In the genomic region with DNA sequence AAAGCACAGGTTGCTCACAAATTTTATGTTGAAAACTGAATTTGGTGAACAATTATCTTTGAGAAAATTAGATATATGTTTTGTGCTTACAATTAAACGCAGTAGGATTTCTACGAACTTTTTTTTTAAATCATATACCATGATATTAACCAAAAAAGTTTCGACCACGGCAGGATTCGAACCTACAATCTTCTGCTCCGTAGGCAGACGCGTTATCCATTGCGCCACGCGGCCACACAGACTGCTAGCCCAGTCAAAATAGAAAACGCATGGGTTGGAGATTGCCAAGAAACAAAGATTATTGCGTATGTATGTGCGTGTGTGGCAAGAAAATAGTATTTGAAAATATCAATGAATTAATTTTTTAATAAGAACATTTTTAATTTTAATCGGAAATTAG, we compare ENCODE assay signal across 1 worm cellular context.
TF ChIP-seq lines count a peak whose summit lies in the region.

No protein-coding gene starts in this region.

TF ChIP-seq in whole organism, L4 larva, 104 proteins besides CTCF, POLR2A, EP300 and RAD21 (continued from another document):
- TF ChIP-seq nhr-41 (GFP tag; IDR thresholded peaks at IDR 0.05; lab: Robert Waterston, UW) (0 out of 2 replicates have a peak, but pooled peaks have one; percentile 71), ceh-62 (tag; optimal IDR thresholded peaks at IDR 0.05; lab: Kevin White, UChicago) (no peak), lin-1 (GFP tag; IDR thresholded peaks at IDR 0.05; lab: Robert Waterston, UW) (peak; percentile 91), lin-15B (tag; optimal IDR thresholded peaks at IDR 0.05; lab: Kevin White, UChicago) (no peak), F49E8.2 (tag; optimal IDR thresholded peaks at IDR 0.05; lab: Kevin White, UChicago; ENCODE audit: borderline replicate concordance) (no peak), php-3 (GFP tag; IDR thresholded peaks at IDR 0.05; lab: Robert Waterston, UW) (peak; percentile 71), Y5F2A.4 (GFP tag; optimal IDR thresholded peaks at IDR 0.05; lab: Kevin White, UChicago) (peak; percentile 59), dve-1 (tag; optimal IDR thresholded peaks at IDR 0.05; lab: Kevin White, UChicago; ENCODE audit: insufficient read depth) (peak; percentile 64), sdz-12 (GFP tag; optimal IDR thresholded peaks at IDR 0.05; lab: Kevin White, UChicago) (peak; percentile 30), mep-1 (tag; optimal IDR thresholded peaks at IDR 0.05; lab: Kevin White, UChicago) (peak; percentile 75), egl-43 (GFP tag; IDR thresholded peaks at IDR 0.05; lab: Robert Waterston, UW) (no peak), madf-5 (GFP tag; IDR thresholded peaks at IDR 0.05; lab: Robert Waterston, UW) (0 out of 4 replicates have a peak, but pooled peaks of 1 of the 2 experiments have one; percentile 22), ceh-20 (GFP tag; IDR thresholded peaks at IDR 0.05; lab: Robert Waterston, UW) (no peak; the same call in 1 of the 2 replicates), unc-62 (GFP tag; optimal IDR thresholded peaks at IDR 0.05 in 1 of 2; lab: Kevin White, UChicago) (no peak), unc-62 (tag; optimal IDR thresholded peaks at IDR 0.05; lab: Kevin White, UChicago) (no peak), duxl-1 (tag; optimal IDR thresholded peaks at IDR 0.05; lab: Kevin White, UChicago; ENCODE audit: poor library complexity) (no peak), lin-38 (GFP tag; IDR thresholded peaks at IDR 0.05; lab: Robert Waterston, UW) (peak; percentile 76), Y105C5A.15 (GFP tag; IDR thresholded peaks at IDR 0.05; lab: Robert Waterston, UW) (no peak), nhr-237 (tag; optimal IDR thresholded peaks at IDR 0.05; lab: Kevin White, UChicago) (no peak), dmd-6 (GFP tag; IDR thresholded peaks at IDR 0.05; lab: Robert Waterston, UW) (peak; percentile 53), zag-1 (tag; optimal IDR thresholded peaks at IDR 0.05; lab: Kevin White, UChicago) (no peak), spr-3 (GFP tag; optimal IDR thresholded peaks at IDR 0.05; lab: Kevin White, UChicago) (no peak), nhr-111 (GFP tag; optimal IDR thresholded peaks at IDR 0.05; lab: Kevin White, UChicago) (peak; percentile 59), hmg-1.1 (GFP tag; IDR thresholded peaks at IDR 0.05; lab: Robert Waterston, UW) (peak; percentile 80), D1046.2 (GFP tag; IDR thresholded peaks at IDR 0.05; lab: Robert Waterston, UW) (no peak), aha-1 (tag; lab: Kevin White, UChicago) (no peak), daf-12 (tag; optimal IDR thresholded peaks at IDR 0.05; lab: Kevin White, UChicago) (no peak), hif-1 (tag; optimal IDR thresholded peaks at IDR 0.05; lab: Kevin White, UChicago) (peak in 1 of 2 experiments; percentile 47), snpc-4 (tag; optimal IDR thresholded peaks at IDR 0.05; lab: Kevin White, UChicago) (no peak), ceh-82 (tag; optimal IDR thresholded peaks at IDR 0.05; lab: Kevin White, UChicago) (no peak), hlh-30 (tag; optimal IDR thresholded peaks at IDR 0.05; lab: Kevin White, UChicago; ENCODE audit: insufficient read depth) (peak; percentile 50), F26F4.8 (GFP tag; conservative IDR thresholded peaks at IDR 0.05; lab: Robert Waterston, UW) (0 out of 2 replicates have a peak, but pooled peaks have one; percentile 35), R02D3.7 (tag; optimal IDR thresholded peaks at IDR 0.05; lab: Kevin White, UChicago) (no peak), dpl-1 (GFP tag; optimal IDR thresholded peaks at IDR 0.05; lab: Kevin White, UChicago) (no peak), daf-16 (GFP tag; optimal IDR thresholded peaks at IDR 0.05; lab: Kevin White, UChicago) (peak; percentile 65 to 70), daf-16 (tag; optimal IDR thresholded peaks at IDR 0.05; lab: Kevin White, UChicago) (peak; percentile 49), lir-3 (tag; optimal IDR thresholded peaks at IDR 0.05; lab: Kevin White, UChicago) (peak; percentile 52), snpc-1.2 (GFP tag; IDR thresholded peaks at IDR 0.05; lab: Robert Waterston, UW) (peak; percentile 86), gei-8 (GFP tag; optimal IDR thresholded peaks at IDR 0.05; lab: Kevin White, UChicago) (peak; percentile 65), nhr-25 (tag; optimal IDR thresholded peaks at IDR 0.05; lab: Kevin White, UChicago; ENCODE audit: borderline replicate concordance, insufficient read depth) (no peak), set-16 (GFP tag; IDR thresholded peaks at IDR 0.05; lab: Robert Waterston, UW) (no peak), ceh-32 (tag; optimal IDR thresholded peaks at IDR 0.05; lab: Kevin White, UChicago; ENCODE audit: poor library complexity) (no peak), mes-2 (tag; optimal IDR thresholded peaks at IDR 0.05; lab: Kevin White, UChicago; ENCODE audit: poor library complexity, severe bottlenecking) (peak; percentile 76), madf-9 (GFP tag; conservative IDR thresholded peaks at IDR 0.05; lab: Robert Waterston, UW) (peak; percentile 68), pqm-1 (tag; optimal IDR thresholded peaks at IDR 0.05; lab: Kevin White, UChicago) (no peak), nhr-102 (tag; optimal IDR thresholded peaks at IDR 0.05; lab: Kevin White, UChicago) (peak; percentile 73), ama-1 (optimal IDR thresholded peaks at IDR 0.05; lab: Kevin White, UChicago) (no peak), lin-13 (GFP tag; optimal IDR thresholded peaks at IDR 0.05; lab: Kevin White, UChicago) (peak; percentile 44)
